Worm (Caenorhabditis elegans) whole organism, midembryonic: ENCODE data around the gene sedl-1.

Experiments
- med-1 ChIP-seq: sonication (generic microtip); optimal IDR thresholded peaks from 2 replicates; lab custom pipeline; 2017; ENCODE audit warnings: missing genetic modification characterization, mild to moderate bottlenecking, missing compliant biosample characterization, antibody characterized with exemption, missing genetic modification reagents; ENCODE audit not compliant: insufficient read depth
- ref-1 ChIP-seq: fragments of 200-800 bp; sonication (Bioruptor generic); conservative IDR thresholded peaks from 2 replicates; pipeline ENCODE4 v1.3.6; 2022; ENCODE audit warnings: missing genetic modification reagents, missing genetic modification characterization, missing compliant biosample characterization
- ztf-29 ChIP-seq: fragments of 200-800 bp; sonication (Bioruptor generic); IDR thresholded peaks from 2 replicates; pipeline ENCODE4 v1.3.6; 2022; ENCODE audit warnings: missing genetic modification reagents, missing genetic modification characterization, missing compliant biosample characterization

DNA sequence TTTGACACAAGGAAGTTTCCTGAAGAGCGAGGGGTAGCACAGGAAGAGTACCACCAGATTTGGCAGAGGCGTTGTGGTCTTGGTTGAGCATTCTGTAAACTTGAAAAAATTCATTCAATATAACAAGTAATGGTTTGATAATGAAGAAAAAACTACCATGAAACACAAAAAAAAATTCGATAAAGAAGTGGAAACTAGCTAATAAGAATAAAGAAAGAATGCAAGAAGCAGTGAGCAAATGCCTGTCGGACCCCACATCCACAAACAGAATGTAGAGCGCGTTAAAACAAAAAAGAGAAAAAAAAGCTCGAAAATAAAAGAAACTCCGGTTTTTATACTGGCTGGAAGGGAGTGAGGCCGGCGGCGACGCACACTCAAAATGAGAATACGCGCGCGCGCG, 42.5 kb downstream of the sedl-1 start, which contains the start of gene H39E20.1:
- TF ChIP-seq ztf-29 (no peak), med-1 (GFP tag; lab: Kevin White, UChicago) (no peak), ref-1 (no peak)
